Worm (Caenorhabditis elegans) whole organism, mixed stage, embryonic: ENCODE results near the gene F42A9.17.

Source experiments
- M03D4.4 ChIP-seq: sonication (generic microtip); optimal IDR thresholded peaks from 2 replicates; lab custom pipeline; 2017; ENCODE audit warnings: mild to moderate bottlenecking, missing genetic modification characterization, missing compliant biosample characterization
- blmp-1 ChIP-seq: fragments of 150-350 bp; optimal IDR thresholded peaks from 2 replicates; lab custom pipeline; 2014; ENCODE audit warnings: missing biosample characterization, missing genetic modification characterization
- ceh-39 ChIP-seq: fragments of 150-350 bp; optimal IDR thresholded peaks from 2 replicates; lab custom pipeline; 2014; ENCODE audit warnings: missing biosample characterization, missing genetic modification characterization
- ceh-43 ChIP-seq: fragments of 200-800 bp; sonication (Bioruptor generic); optimal IDR thresholded peaks from 2 replicates; lab custom pipeline; 2018; ENCODE audit warnings: mild to moderate bottlenecking, missing genetic modification characterization, moderate library complexity, missing compliant biosample characterization
- ces-1 ChIP-seq: fragments of 150-350 bp; optimal IDR thresholded peaks from 2 replicates; lab custom pipeline; 2014; ENCODE audit warnings: missing biosample characterization, missing genetic modification reagents, missing genetic modification characterization
- cnd-1 ChIP-seq: fragments of 200-800 bp; sonication (Bioruptor generic); optimal IDR thresholded peaks from 2 replicates; lab custom pipeline; 2018; ENCODE audit warnings: mild to moderate bottlenecking, missing genetic modification characterization, missing compliant biosample characterization
- drap-1 ChIP-seq: fragments of 200-800 bp; sonication (Bioruptor generic); optimal IDR thresholded peaks from 3 replicates; lab custom pipeline; 2018; ENCODE audit warnings: mild to moderate bottlenecking, missing genetic modification characterization, missing compliant biosample characterization
- elt-1 ChIP-seq: sonication (generic microtip); optimal IDR thresholded peaks from 2 replicates; lab custom pipeline; 2017; ENCODE audit warnings: missing genetic modification characterization, mild to moderate bottlenecking, missing compliant biosample characterization, antibody characterized with exemption, moderate library complexity, borderline replicate concordance; ENCODE audit not compliant: insufficient read depth
- elt-3 ChIP-seq: fragments of 150-350 bp; optimal IDR thresholded peaks from 2 replicates; lab custom pipeline; 2014; ENCODE audit warnings: missing biosample characterization, missing genetic modification characterization
- flh-1 ChIP-seq: fragments of 200-800 bp; sonication (Bioruptor generic); optimal IDR thresholded peaks from 2 replicates; lab custom pipeline; 2018; ENCODE audit warnings: mild to moderate bottlenecking, missing genetic modification characterization, moderate library complexity, missing compliant biosample characterization
- ham-2 ChIP-seq: fragments of 200-800 bp; sonication (Bioruptor generic); optimal IDR thresholded peaks from 2 replicates; lab custom pipeline; 2018; ENCODE audit warnings: mild to moderate bottlenecking, missing genetic modification characterization, missing compliant biosample characterization
- hlh-1 ChIP-seq: fragments of 150-350 bp; optimal IDR thresholded peaks from 2 replicates; lab custom pipeline; 2014; ENCODE audit warnings: missing biosample characterization, missing genetic modification reagents, missing genetic modification characterization
- lin-32 ChIP-seq: fragments of 200-800 bp; sonication (Bioruptor generic); optimal IDR thresholded peaks from 2 replicates; lab custom pipeline; 2018; ENCODE audit warnings: mild to moderate bottlenecking, missing genetic modification characterization, missing compliant biosample characterization
- lsy-2 ChIP-seq: fragments of 150-350 bp; optimal IDR thresholded peaks from 2 replicates; lab custom pipeline; 2014; ENCODE audit warnings: missing biosample characterization, missing genetic modification characterization
- mep-1 ChIP-seq: fragments of 150-350 bp; optimal IDR thresholded peaks from 2 replicates; lab custom pipeline; 2017; ENCODE audit warnings: missing biosample characterization, missing genetic modification reagents, missing genetic modification characterization, inconsistent platforms
- nhr-12 ChIP-seq: fragments of 150-350 bp; optimal IDR thresholded peaks from 2 replicates; lab custom pipeline; 2014; ENCODE audit warnings: missing biosample characterization, missing genetic modification characterization
- nhr-2 ChIP-seq: fragments of 150-350 bp; optimal IDR thresholded peaks from 2 replicates; lab custom pipeline; 2014; ENCODE audit warnings: missing biosample characterization, missing genetic modification characterization
- nhr-237 ChIP-seq: fragments of 150-350 bp; optimal IDR thresholded peaks from 2 replicates; lab custom pipeline; 2014; ENCODE audit warnings: missing biosample characterization, missing genetic modification characterization
- nhr-28 ChIP-seq: fragments of 150-350 bp; optimal IDR thresholded peaks from 2 replicates; lab custom pipeline; 2014; ENCODE audit warnings: missing biosample characterization, missing genetic modification characterization
- pha-4 ChIP-seq: fragments of 150-350 bp; optimal IDR thresholded peaks from 2 replicates; lab custom pipeline; 2018; ENCODE audit warnings: missing biosample characterization, missing genetic modification reagents, missing genetic modification characterization
- sem-2 ChIP-seq: fragments of 200-800 bp; sonication (Bioruptor generic); optimal IDR thresholded peaks from 2 replicates; lab custom pipeline; 2018; ENCODE audit warnings: mild to moderate bottlenecking, missing genetic modification characterization, missing compliant biosample characterization
- snpc-4 ChIP-seq: fragments of 150-350 bp; optimal IDR thresholded peaks from 2 replicates; lab custom pipeline; 2014; ENCODE audit warnings: missing biosample characterization, missing genetic modification characterization
- sptf-1 ChIP-seq: sonication (generic microtip); optimal IDR thresholded peaks from 2 replicates; lab custom pipeline; 2017; ENCODE audit warnings: mild to moderate bottlenecking, missing genetic modification characterization, moderate library complexity, missing compliant biosample characterization
- tbx-8 ChIP-seq: fragments of 200-800 bp; sonication (Bioruptor generic); optimal IDR thresholded peaks from 2 replicates; lab custom pipeline; 2018; ENCODE audit warnings: mild to moderate bottlenecking, missing genetic modification characterization, moderate library complexity, missing compliant biosample characterization
- unc-120 ChIP-seq: sonication (generic microtip); optimal IDR thresholded peaks from 2 replicates; lab custom pipeline; 2017; ENCODE audit warnings: missing genetic modification characterization, missing compliant biosample characterization; ENCODE audit not compliant: poor library complexity, severe bottlenecking
- unc-39 ChIP-seq: fragments of 150-350 bp; optimal IDR thresholded peaks from 2 replicates; lab custom pipeline; 2014; ENCODE audit warnings: missing biosample characterization, missing genetic modification characterization
- unc-62 ChIP-seq: fragments of 150-350 bp; optimal IDR thresholded peaks from 2 replicates; lab custom pipeline; 2014; ENCODE audit warnings: missing biosample characterization, missing genetic modification reagents, missing genetic modification characterization
- ztf-11 ChIP-seq: fragments of 150-350 bp; optimal IDR thresholded peaks from 2 replicates; lab custom pipeline; 2014; ENCODE audit warnings: missing biosample characterization, missing genetic modification characterization

The F42A9.17 gene

DNA sequence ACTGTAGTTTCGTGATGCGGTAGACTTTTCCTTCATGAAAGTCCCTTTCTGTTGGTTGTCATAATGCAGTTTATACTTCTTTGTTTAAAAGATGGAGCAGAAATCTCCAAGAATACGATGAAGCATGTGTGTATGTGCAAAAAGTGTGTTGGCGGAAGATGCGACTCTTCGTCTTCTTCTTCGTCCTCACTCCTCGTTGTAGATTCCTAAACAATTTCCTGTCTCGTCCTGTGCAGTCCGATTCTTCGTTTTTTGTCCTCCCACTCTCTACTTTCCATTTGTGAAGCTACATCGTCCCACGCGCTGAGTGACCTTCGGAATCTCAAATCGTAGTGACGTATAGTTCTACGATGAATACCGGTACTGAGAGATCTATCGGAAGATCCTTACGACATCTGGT is 16.5 kb upstream of the F42A9.17 start:
- TF ChIP-seq flh-1 (GFP tag; lab: Kevin White, UChicago) (no peak), tbx-8 (no peak), ces-1 (GFP tag; lab: Kevin White, UChicago) (no peak), M03D4.4 (tag; lab: Kevin White, UChicago) (no peak), unc-39 (tag; lab: Kevin White, UChicago) (no peak), snpc-4 (tag; lab: Kevin White, UChicago) (no peak), ham-2 (no peak), ceh-43 (GFP tag; lab: Kevin White, UChicago) (no peak)

- TF ChIP-seq hlh-1 (tag; lab: Kevin White, UChicago) (peak; percentile 6), nhr-2 (no peak), ceh-39 (tag; lab: Kevin White, UChicago) (no peak)
These were observed 15.6 kb upstream of the F42A9.17 start, which contains the start of gene F42A9.11 for ce11 chrIV:8627328-8627727. F42A9.11 (plus strand) TSS chrIV:8627637.

- TF ChIP-seq ztf-11 (no peak), ces-1 (GFP tag; lab: Kevin White, UChicago) (peak; percentile 78)
These were observed 14.6 kb upstream of the F42A9.17 start for ce11 chrIV:8626294-8626693.

ce11 chrIV:8625730-8626129 is 14.0 kb upstream of the F42A9.17 start:
- TF ChIP-seq ztf-11 = no peak
- no peak for TF ChIP-seq unc-39 (tag; lab: Kevin White, UChicago)
- no peak for TF ChIP-seq lsy-2 (tag; lab: Kevin White, UChicago)
- TF ChIP-seq sem-2 (GFP tag; lab: Kevin White, UChicago) = no peak
- TF ChIP-seq blmp-1 = no peak
- no peak for TF ChIP-seq pha-4 (tag; lab: Kevin White, UChicago)
- TF ChIP-seq snpc-4 (tag; lab: Kevin White, UChicago) = no peak
- TF ChIP-seq cnd-1 = no peak
- no peak for TF ChIP-seq unc-120 (tag; lab: Kevin White, UChicago)
- no peak for TF ChIP-seq nhr-2
- TF ChIP-seq ham-2 = no peak
- TF ChIP-seq ces-1 (GFP tag; lab: Kevin White, UChicago) = no peak
- no peak for TF ChIP-seq elt-1 (tag; lab: Kevin White, UChicago)

ce11 chrIV:8620102-8620733 is 8.5 kb upstream of the F42A9.17 start, which contains the start of gene lin-49:
lin-49 (plus strand) TSS chrIV:8620683.
- no peak for TF ChIP-seq nhr-2
- no peak for TF ChIP-seq sptf-1 (tag; lab: Kevin White, UChicago)
- peak; percentile 34 for TF ChIP-seq mep-1 (tag; lab: Kevin White, UChicago)
- TF ChIP-seq snpc-4 (tag; lab: Kevin White, UChicago) = no peak
- TF ChIP-seq lsy-2 (tag; lab: Kevin White, UChicago) = no peak
- no peak for TF ChIP-seq drap-1 (GFP tag; lab: Kevin White, UChicago)
- no peak for TF ChIP-seq flh-1 (GFP tag; lab: Kevin White, UChicago)
- TF ChIP-seq pha-4 (tag; lab: Kevin White, UChicago) = peak; percentile 46
- TF ChIP-seq nhr-237 = no peak
- TF ChIP-seq elt-1 (tag; lab: Kevin White, UChicago) = no peak
- peak; percentile 17 for TF ChIP-seq ceh-39 (tag; lab: Kevin White, UChicago)
- TF ChIP-seq lin-32 (GFP tag; lab: Kevin White, UChicago) = no peak
- TF ChIP-seq nhr-12 (tag; lab: Kevin White, UChicago) = no peak
- TF ChIP-seq elt-3 (tag; lab: Kevin White, UChicago) = no peak
- peak; percentile 49 for TF ChIP-seq ces-1 (GFP tag; lab: Kevin White, UChicago)
- TF ChIP-seq nhr-28 (tag; lab: Kevin White, UChicago) = no peak
- no peak for TF ChIP-seq cnd-1
- no peak for TF ChIP-seq blmp-1
- no peak for TF ChIP-seq unc-62 (GFP tag; lab: Kevin White, UChicago)
- no peak for TF ChIP-seq sem-2 (GFP tag; lab: Kevin White, UChicago)
- no peak for TF ChIP-seq unc-39 (tag; lab: Kevin White, UChicago)
- TF ChIP-seq ceh-43 (GFP tag; lab: Kevin White, UChicago) = no peak
- TF ChIP-seq, all 35 proteins: peak for 4

DNA sequence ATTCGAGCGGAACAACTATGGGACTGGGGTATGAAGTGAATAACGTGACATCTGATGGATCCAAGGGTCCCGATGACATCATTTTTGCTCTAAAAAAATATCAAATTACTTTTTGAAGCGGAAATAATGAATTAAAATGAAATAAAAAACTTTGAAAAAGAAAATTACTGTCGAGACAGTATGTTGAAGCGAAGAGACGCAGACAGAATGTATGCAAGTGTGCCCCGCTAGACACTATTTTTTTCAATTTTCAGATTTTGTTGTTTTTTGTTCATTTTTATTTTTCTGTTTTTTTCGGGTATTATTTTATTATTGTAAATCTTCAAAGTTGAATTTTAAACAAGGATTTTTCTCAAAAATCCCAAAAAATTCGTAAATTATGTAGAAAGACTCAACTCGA is 7.0 kb upstream of the F42A9.17 start, which contains the start of gene F42A9.8:
Gene F42A9.8 (minus strand): TSS at position 88 of the 400 bp plus-strand sequence.
- TF ChIP-seq mep-1 (tag; lab: Kevin White, UChicago) (peak; percentile 55), elt-3 (tag; lab: Kevin White, UChicago) (no peak)
